Fruit fly (Drosophila melanogaster) whole organism, embryonic: ENCODE results near the gene CkIIalpha-i3.

Experiments
- CG15479 ChIP-seq: fragments of 200-800 bp; sonication (Bioruptor generic); optimal IDR thresholded peaks from 3 replicates; lab custom pipeline; 2019; ENCODE audit warnings: missing biosample characterization, mild to moderate bottlenecking, missing genetic modification characterization, moderate library complexity
- CG17328 ChIP-seq: fragments of 200-800 bp; sonication (Bioruptor generic); IDR thresholded peaks from 2 replicates; pipeline ENCODE4 v1.3.6; 2022; ENCODE audit warnings: missing biosample characterization, missing genetic modification characterization
- Rx ChIP-seq: fragments of 200-800 bp; sonication (Bioruptor generic); IDR thresholded peaks from 2 replicates; pipeline ENCODE4 v1.3.6; 2022; ENCODE audit warnings: missing biosample characterization, missing genetic modification characterization
- Ssrp ChIP-seq: fragments of 200-800 bp; sonication (Bioruptor generic); optimal IDR thresholded peaks from 2 replicates; lab custom pipeline; 2018; ENCODE audit warnings: missing biosample characterization, mild to moderate bottlenecking, missing genetic modification characterization, moderate library complexity
- btn ChIP-seq: fragments of 200-800 bp; sonication (Bioruptor generic); optimal IDR thresholded peaks from 2 replicates; lab custom pipeline; 2016; ENCODE audit warnings: missing biosample characterization, missing genetic modification characterization
- ind ChIP-seq: fragments of 200-800 bp; sonication (Bioruptor generic); optimal IDR thresholded peaks from 3 replicates; lab custom pipeline; 2016; ENCODE audit warnings: missing biosample characterization, missing genetic modification characterization
- lola ChIP-seq, 3 experiments: fragments of >200 bp in 2 of 3; fragments of 200-800 bp in 1 of 3; sonication (Bioruptor generic) in 1 of 3; optimal IDR thresholded peaks; 2 replicates each; lab custom pipeline; 2017 to 2019; ENCODE audit warnings: missing biosample characterization in 3 of 3, missing genetic modification characterization in 3 of 3, mild to moderate bottlenecking in 1 of 3, moderate library complexity in 1 of 3
- mirr ChIP-seq: fragments of 200-800 bp; sonication (Bioruptor generic); optimal IDR thresholded peaks from 3 replicates; lab custom pipeline; 2018; ENCODE audit warnings: missing biosample characterization, mild to moderate bottlenecking, missing genetic modification characterization
- peb ChIP-seq: fragments of 200-800 bp; sonication (Bioruptor generic); IDR thresholded peaks from 2 replicates; pipeline ENCODE4 v1.3.6; 2022; ENCODE audit warnings: missing biosample characterization, missing genetic modification characterization
- so ChIP-seq: fragments of 200-800 bp; sonication (Bioruptor generic); IDR thresholded peaks from 3 replicates; pipeline ENCODE4 v1.3.6; 2022; ENCODE audit warnings: missing biosample characterization, missing genetic modification characterization
- toy ChIP-seq: fragments of 200-800 bp; sonication (Bioruptor generic); IDR thresholded peaks from 2 replicates; pipeline ENCODE4 v1.3.6; 2022; ENCODE audit warnings: missing biosample characterization, missing genetic modification characterization
- tup ChIP-seq: fragments of 200-800 bp; sonication (Bioruptor generic); optimal IDR thresholded peaks from 2 replicates; lab custom pipeline; 2016; ENCODE audit warnings: missing biosample characterization, mild to moderate bottlenecking, missing genetic modification characterization, moderate library complexity

- TF ChIP-seq btn (GFP tag; lab: Kevin White, UChicago) = no peak
- no peak for TF ChIP-seq toy (GFP tag; lab: Robert Waterston, UW)
- TF ChIP-seq CG15479 (GFP tag; lab: Kevin White, UChicago) = no peak
- TF ChIP-seq so (GFP tag; lab: Robert Waterston, UW) = no peak
- no peak for TF ChIP-seq ind (GFP tag; lab: Kevin White, UChicago)
- no peak for TF ChIP-seq CG17328 (GFP tag; lab: Robert Waterston, UW)
- no peak for TF ChIP-seq Ssrp (tag; lab: Kevin White, UChicago)
- no peak for TF ChIP-seq peb
- TF ChIP-seq Rx (GFP tag; lab: Robert Waterston, UW) = no peak
- no peak for TF ChIP-seq tup (GFP tag; lab: Kevin White, UChicago)
- TF ChIP-seq mirr (GFP tag; lab: Kevin White, UChicago) = no peak
- no peak for TF ChIP-seq lola (GFP tag; optimal IDR thresholded peaks at IDR 0.05; lab: Kevin White, UChicago)
Observed at dm6 chr3L:697055-697427, 13.4 kb downstream of the CkIIalpha-i3 start.
